Fruit fly (Drosophila melanogaster): Measurements from ENCODE around the gene Rab27.
A peak's percentile ranks its signal among the peaks of the same experiment; 100 is the strongest.

The Rab27 gene

dm6 chrX:1476848-1477247, at the start of gene Rab27, which contains the start of gene mei-38 (continued):
- TF ChIP-seq Camta (GFP tag; optimal IDR thresholded peaks at IDR 0.05) (peak; percentile 9), tio (GFP tag; optimal IDR thresholded peaks at IDR 0.05) (no peak), jumu (GFP tag; optimal IDR thresholded peaks at IDR 0.05) (peak; percentile 44), Stat92E (GFP tag; optimal IDR thresholded peaks at IDR 0.05) (no peak), psq (GFP tag; optimal IDR thresholded peaks at IDR 0.05) (no peak), Fer2 (tag; optimal IDR thresholded peaks at IDR 0.05) (no peak), CG8089 (GFP tag; optimal IDR thresholded peaks at IDR 0.05) (no peak), Neu2 (GFP tag; optimal IDR thresholded peaks at IDR 0.05; ENCODE audit: borderline replicate concordance) (no peak), CG17186 (GFP tag; optimal IDR thresholded peaks at IDR 0.05) (peak; percentile 75), prd (optimal IDR thresholded peaks at IDR 0.05) (no peak), prd (GFP tag; IDR thresholded peaks at IDR 0.05) (0 out of 3 replicates have a peak, but pooled peaks have one; percentile 16), CG8290 (GFP tag; optimal IDR thresholded peaks at IDR 0.05) (peak; percentile 67), CG8290 (tag; optimal IDR thresholded peaks at IDR 0.05) (peak in 1 of 2 experiments; percentile 44), Lim3 (GFP tag; IDR thresholded peaks at IDR 0.05) (no peak), Kr (GFP tag; optimal IDR thresholded peaks at IDR 0.05) (no peak), nerfin-1 (tag; optimal IDR thresholded peaks at IDR 0.05) (no peak), CG4328 (GFP tag; optimal IDR thresholded peaks at IDR 0.05) (no peak), kay (GFP tag; optimal IDR thresholded peaks at IDR 0.05) (no peak), pzg (GFP tag; optimal IDR thresholded peaks at IDR 0.05) (peak; percentile 70), gt (GFP tag; IDR thresholded peaks at IDR 0.05) (no peak), CG2889 (GFP tag; IDR thresholded peaks at IDR 0.05) (no peak), HLH54F (GFP tag; optimal IDR thresholded peaks at IDR 0.05) (peak; percentile 54), Oaz (GFP tag; IDR thresholded peaks at IDR 0.05) (no peak), dati (GFP tag; IDR thresholded peaks at IDR 0.05) (no peak), pho (GFP tag; optimal IDR thresholded peaks at IDR 0.05) (peak; percentile 37), CG13894 (tag; optimal IDR thresholded peaks at IDR 0.05) (no peak), CG17802 (tag; optimal IDR thresholded peaks at IDR 0.05) (no peak), CG34224 (GFP tag; IDR thresholded peaks at IDR 0.05; ENCODE audit: partially characterized antibody) (peak; percentile 68), CG2875 (GFP tag; optimal IDR thresholded peaks at IDR 0.05) (no peak), CG31388 (GFP tag; optimal IDR thresholded peaks at IDR 0.05) (no peak), sr (GFP tag; IDR thresholded peaks at IDR 0.05) (no peak), sima (GFP tag; optimal IDR thresholded peaks at IDR 0.05) (no peak), CG14667 (GFP tag; IDR thresholded peaks at IDR 0.05) (no peak), aop (GFP tag; IDR thresholded peaks at IDR 0.05) (no peak), dm (GFP tag; optimal IDR thresholded peaks at IDR 0.05) (no peak), tna (GFP tag; IDR thresholded peaks at IDR 0.05; ENCODE audit: partially characterized antibody) (0 out of 2 replicates have a peak, but pooled peaks have one; percentile 36), cwo (GFP tag; optimal IDR thresholded peaks at IDR 0.05) (no peak), NC2β (GFP tag; optimal IDR thresholded peaks at IDR 0.05) (no peak), CG12299 (tag; optimal IDR thresholded peaks at IDR 0.05) (no peak), CG14014 (GFP tag; IDR thresholded peaks at IDR 0.05) (no peak), Chrac-16 (GFP tag; optimal IDR thresholded peaks at IDR 0.05) (no peak), Abd-B (GFP tag; optimal IDR thresholded peaks at IDR 0.05) (peak; percentile 2), HmgZ (tag; optimal IDR thresholded peaks at IDR 0.05) (peak; percentile 33), CG12071 (GFP tag; optimal IDR thresholded peaks at IDR 0.05) (no peak), CG15601 (tag; optimal IDR thresholded peaks at IDR 0.05) (no peak), Med (GFP tag) (peak; percentile 76), fd102C (GFP tag; optimal IDR thresholded peaks at IDR 0.05) (no peak), CG1792 (GFP tag; optimal IDR thresholded peaks at IDR 0.05) (peak; percentile 23), BtbVII (GFP tag; optimal IDR thresholded peaks at IDR 0.05) (no peak), ERR (GFP tag; optimal IDR thresholded peaks at IDR 0.05) (no peak), sim (GFP tag; IDR thresholded peaks at IDR 0.05) (no peak), hbn (GFP tag; IDR thresholded peaks at IDR 0.05; ENCODE audit: partially characterized antibody) (peak; percentile 57; the same call in 1 of the 2 replicates)

All from whole organism, embryonic.